Fruit fly (Drosophila melanogaster): ENCODE data around the gene Ir68a.

Ir68a gene

DNA sequence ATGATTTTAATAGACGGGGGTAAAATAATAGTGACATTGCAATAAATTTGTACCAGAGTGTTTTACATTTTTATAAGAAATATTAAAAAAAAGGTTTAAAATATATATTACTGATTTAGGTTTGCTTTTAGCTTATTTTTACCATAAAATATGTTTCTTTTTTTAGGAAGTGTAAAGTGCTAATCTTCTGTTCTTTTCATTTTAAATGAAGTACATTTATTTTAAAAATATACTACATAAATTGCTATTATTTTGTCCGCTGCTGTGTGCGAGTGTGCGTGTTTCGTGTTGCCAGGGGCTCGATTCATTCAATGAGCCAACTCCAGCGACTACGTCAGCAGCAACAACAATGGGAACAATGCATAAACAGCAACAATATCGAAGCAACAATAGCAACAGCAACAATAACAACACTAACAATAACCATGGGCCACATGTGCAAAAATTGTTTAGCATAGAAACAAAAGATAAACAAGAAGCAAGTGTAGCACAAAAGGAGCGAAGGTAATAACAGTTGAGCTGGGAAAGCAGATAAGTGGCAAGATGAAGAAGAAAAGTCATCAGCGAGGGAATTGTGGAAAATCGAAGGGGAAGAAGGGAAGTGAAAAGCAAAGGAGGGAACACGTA lies 25.6 kb upstream of the Ir68a start (continued):
- peak; percentile 74 for TF ChIP-seq Hr3 (GFP tag; optimal IDR thresholded peaks at IDR 0.05)
- TF ChIP-seq MTF-1 (GFP tag; optimal IDR thresholded peaks at IDR 0.05; ENCODE audit: borderline replicate concordance): peak; percentile 65
- no peak for TF ChIP-seq Myb (GFP tag; optimal IDR thresholded peaks at IDR 0.05)
- peak; percentile 31 for TF ChIP-seq stwl (tag; optimal IDR thresholded peaks at IDR 0.05)
- no peak for TF ChIP-seq HLH54F (GFP tag; optimal IDR thresholded peaks at IDR 0.05)
- peak; percentile 48 for TF ChIP-seq scrt (GFP tag; optimal IDR thresholded peaks at IDR 0.05)
- TF ChIP-seq en (GFP tag; optimal IDR thresholded peaks at IDR 0.05): no peak
- peak; percentile 83 for TF ChIP-seq CG12659 (GFP tag; optimal IDR thresholded peaks at IDR 0.05)
- TF ChIP-seq trh (GFP tag; optimal IDR thresholded peaks at IDR 0.05): peak; percentile 54
- TF ChIP-seq CrebB (tag; optimal IDR thresholded peaks at IDR 0.05): peak; percentile 37
- peak; percentile 11 for TF ChIP-seq D19B (GFP tag; optimal IDR thresholded peaks at IDR 0.05)
- TF ChIP-seq Pdp1 (GFP tag; optimal IDR thresholded peaks at IDR 0.05): peak; percentile 4 to 40
- TF ChIP-seq TFAM (GFP tag; optimal IDR thresholded peaks at IDR 0.05): peak; percentile 20
- TF ChIP-seq chn (GFP tag; optimal IDR thresholded peaks at IDR 0.05): no peak
- peak; percentile 75 for TF ChIP-seq CG32772 (GFP tag; IDR thresholded peaks at IDR 0.05)
- no peak for TF ChIP-seq Ets65A (GFP tag)
- no peak for TF ChIP-seq Doc3 (GFP tag; IDR thresholded peaks at IDR 0.05; ENCODE audit: partially characterized antibody)
- TF ChIP-seq lilli (GFP tag; optimal IDR thresholded peaks at IDR 0.05): peak; percentile 41
- TF ChIP-seq Fer2 (tag; optimal IDR thresholded peaks at IDR 0.05): peak; percentile 35
- no peak for TF ChIP-seq bbx (GFP tag; IDR thresholded peaks at IDR 0.05; ENCODE audit: partially characterized antibody)
- TF ChIP-seq CG42726 (GFP tag; IDR thresholded peaks at IDR 0.05; ENCODE audit: partially characterized antibody): no peak
- peak; percentile 80 for TF ChIP-seq ap (GFP tag; IDR thresholded peaks at IDR 0.05)
- TF ChIP-seq CG12299 (tag; optimal IDR thresholded peaks at IDR 0.05): peak; percentile 76
- TF ChIP-seq dpn (GFP tag; optimal IDR thresholded peaks at IDR 0.05): peak in 1 of 2 experiments; percentile 75
- no peak for TF ChIP-seq ERR (GFP tag; optimal IDR thresholded peaks at IDR 0.05)
- TF ChIP-seq cwo (GFP tag; optimal IDR thresholded peaks at IDR 0.05): peak; percentile 36
- peak; percentile 20 for TF ChIP-seq CG12071 (GFP tag; optimal IDR thresholded peaks at IDR 0.05)
- TF ChIP-seq Eip74EF (GFP tag; optimal IDR thresholded peaks at IDR 0.05): peak in 1 of 2 experiments; percentile 95
- TF ChIP-seq cg (GFP tag; optimal IDR thresholded peaks at IDR 0.05): no peak
- TF ChIP-seq CG11695 (GFP tag; IDR thresholded peaks at IDR 0.05): peak; percentile 93
- TF ChIP-seq CG8281 (tag; optimal IDR thresholded peaks at IDR 0.05): peak; percentile 68
- peak; percentile 88 for TF ChIP-seq E2f1 (GFP tag; IDR thresholded peaks at IDR 0.05)
- TF ChIP-seq Spps (tag; optimal IDR thresholded peaks at IDR 0.05): peak; percentile 86
- TF ChIP-seq CG12942 (GFP tag; optimal IDR thresholded peaks at IDR 0.05): peak; percentile 74
- TF ChIP-seq CG3065 (GFP tag; optimal IDR thresholded peaks at IDR 0.05): no peak
- TF ChIP-seq Opbp (GFP tag; IDR thresholded peaks at IDR 0.05; ENCODE audit: partially characterized antibody): no peak
- no peak for TF ChIP-seq CG11247 (GFP tag; IDR thresholded peaks at IDR 0.05)
- no peak for TF ChIP-seq abd-A (tag; optimal IDR thresholded peaks at IDR 0.05)
- TF ChIP-seq emc (GFP tag; optimal IDR thresholded peaks at IDR 0.05): no peak
- peak; percentile 54 for TF ChIP-seq CG30431 (GFP tag; optimal IDR thresholded peaks at IDR 0.05)
- TF ChIP-seq E2f2 (GFP tag; IDR thresholded peaks at IDR 0.05): peak; percentile 36; the same call in 1 of the 2 replicates
- peak; percentile 67 for TF ChIP-seq Nf-YC (tag; optimal IDR thresholded peaks at IDR 0.05)
- TF ChIP-seq nerfin-1 (tag; optimal IDR thresholded peaks at IDR 0.05): peak; percentile 83
- peak; percentile 93 for TF ChIP-seq CG7839 (tag; optimal IDR thresholded peaks at IDR 0.05)
- TF ChIP-seq CG3407 (GFP tag; optimal IDR thresholded peaks at IDR 0.05): peak; percentile 80
- peak; percentile 44 for TF ChIP-seq CG9932 (GFP tag; IDR thresholded peaks at IDR 0.05)
- no peak; the same call in 2 of the 3 replicates for TF ChIP-seq otp (GFP tag; IDR thresholded peaks at IDR 0.05)
- TF ChIP-seq CG3726 (GFP tag; IDR thresholded peaks at IDR 0.05): peak; percentile 87; the same call in 2 of the 3 replicates
- no peak for TF ChIP-seq YL-1 (GFP tag; optimal IDR thresholded peaks at IDR 0.05)

All from whole organism, embryonic.